Fruit fly (Drosophila melanogaster) whole organism, embryonic: ENCODE results near the gene CG13965.

ENCODE experiments used
- CG10462 ChIP-seq: fragments of 200-800 bp; sonication (Bioruptor generic); optimal IDR thresholded peaks from 2 replicates; lab custom pipeline; 2016; ENCODE audit warnings: missing biosample characterization, missing genetic modification characterization
- CG11695 ChIP-seq: fragments of 200-800 bp; sonication (Bioruptor generic); IDR thresholded peaks from 3 replicates; pipeline ENCODE4 v1.3.6; 2022; ENCODE audit warnings: missing biosample characterization, missing genetic modification characterization
- CG12104 ChIP-seq: fragments of 200-800 bp; sonication (Bioruptor generic); optimal IDR thresholded peaks from 3 replicates; lab custom pipeline; 2016; ENCODE audit warnings: missing biosample characterization, missing genetic modification characterization
- CG12744 ChIP-seq: fragments of 200-800 bp; sonication (Bioruptor generic); optimal IDR thresholded peaks from 2 replicates; lab custom pipeline; 2016; ENCODE audit warnings: missing biosample characterization, missing genetic modification characterization
- CG12769 ChIP-seq: fragments of 200-800 bp; sonication (Bioruptor generic); optimal IDR thresholded peaks from 2 replicates; lab custom pipeline; 2019; ENCODE audit warnings: missing biosample characterization, mild to moderate bottlenecking, missing genetic modification characterization, moderate library complexity
- CG14050 ChIP-seq: fragments of 200-800 bp; sonication (Bioruptor generic); IDR thresholded peaks from 3 replicates; pipeline ENCODE4 v1.3.6; 2022; ENCODE audit warnings: missing biosample characterization, missing genetic modification characterization
- CG15073 ChIP-seq: fragments of 200-800 bp; sonication (Bioruptor generic); optimal IDR thresholded peaks from 2 replicates; lab custom pipeline; 2016; ENCODE audit warnings: missing biosample characterization, missing genetic modification characterization
- CG15269 ChIP-seq: fragments of 200-800 bp; sonication (Bioruptor generic); optimal IDR thresholded peaks from 2 replicates; lab custom pipeline; 2018; ENCODE audit warnings: missing biosample characterization, mild to moderate bottlenecking, missing genetic modification characterization, moderate library complexity
- CG15479 ChIP-seq: fragments of 200-800 bp; sonication (Bioruptor generic); optimal IDR thresholded peaks from 3 replicates; lab custom pipeline; 2019; ENCODE audit warnings: missing biosample characterization, mild to moderate bottlenecking, missing genetic modification characterization, moderate library complexity
- CG16863 ChIP-seq: fragments of 200-800 bp; sonication (Bioruptor generic); optimal IDR thresholded peaks from 3 replicates; lab custom pipeline; 2016; ENCODE audit warnings: missing biosample characterization, missing genetic modification characterization
- CG17829 ChIP-seq: fragments of 200-800 bp; optimal IDR thresholded peaks from 2 replicates; lab custom pipeline; 2019; ENCODE audit warnings: missing biosample characterization, mild to moderate bottlenecking, missing genetic modification characterization, moderate library complexity
- CG3065 ChIP-seq: fragments of 200-800 bp; sonication (Bioruptor generic); optimal IDR thresholded peaks from 2 replicates; lab custom pipeline; 2016; ENCODE audit warnings: missing biosample characterization, missing genetic modification characterization
- CG31365 ChIP-seq: fragments of 200-800 bp; sonication (Bioruptor generic); optimal IDR thresholded peaks from 2 replicates; lab custom pipeline; 2018; ENCODE audit warnings: missing biosample characterization, mild to moderate bottlenecking, missing genetic modification characterization
- CG32767 ChIP-seq: fragments of 200-800 bp; sonication (Bioruptor generic); IDR thresholded peaks from 2 replicates; pipeline ENCODE4 v1.3.6; 2022; ENCODE audit warnings: missing biosample characterization, missing genetic modification characterization
- CG34422 ChIP-seq: fragments of 200-800 bp; sonication (Bioruptor generic); IDR thresholded peaks from 3 replicates; pipeline ENCODE4 v1.3.6; 2022; ENCODE audit warnings: missing biosample characterization, missing genetic modification characterization
- CG6791 ChIP-seq: fragments of 200-800 bp; sonication (Bioruptor generic); IDR thresholded peaks from 3 replicates; pipeline ENCODE4 v1.3.6; 2022; ENCODE audit warnings: missing biosample characterization, missing genetic modification characterization; ENCODE audit not compliant: partially characterized antibody
- CG7357 ChIP-seq: fragments of 200-800 bp; sonication (Bioruptor generic); IDR thresholded peaks from 3 replicates; pipeline ENCODE4 v1.3.6; 2022; ENCODE audit warnings: missing biosample characterization, missing genetic modification characterization
- CG8478 ChIP-seq: fragments of >200 bp; optimal IDR thresholded peaks from 2 replicates; lab custom pipeline; 2018
- CTCF ChIP-seq: fragments of 200-800 bp; sonication (Bioruptor generic); optimal IDR thresholded peaks from 2 replicates; lab custom pipeline; 2017; ENCODE audit warnings: missing biosample characterization, mild to moderate bottlenecking, missing genetic modification characterization, moderate library complexity
- Ets65A ChIP-seq: fragments of 200-800 bp; sonication (Bioruptor generic); peaks from one replicate; lab custom pipeline; 2016; ENCODE audit warnings: missing biosample characterization, missing genetic modification characterization
- GATAe ChIP-seq: fragments of 200-800 bp; sonication (Bioruptor generic); conservative IDR thresholded peaks from 2 replicates; pipeline ENCODE4 v1.3.6; 2022; ENCODE audit warnings: missing biosample characterization, missing genetic modification characterization
- Hand ChIP-seq: fragments of 200-800 bp; sonication (Bioruptor generic); optimal IDR thresholded peaks from 2 replicates; lab custom pipeline; 2017; ENCODE audit warnings: mild to moderate bottlenecking, missing biosample characterization, missing genetic modification reagents, missing genetic modification characterization
- HmgD ChIP-seq: fragments of 200-800 bp; sonication (Bioruptor generic); optimal IDR thresholded peaks from 3 replicates; lab custom pipeline; 2016; ENCODE audit warnings: missing biosample characterization, missing genetic modification characterization
- HmgZ ChIP-seq: fragments of 200-800 bp; sonication (Bioruptor generic); optimal IDR thresholded peaks from 2 replicates; lab custom pipeline; 2018; ENCODE audit warnings: missing biosample characterization, mild to moderate bottlenecking, missing genetic modification characterization
- Hr51 ChIP-seq, 2 experiments: fragments of 200-800 bp; sonication (Bioruptor generic); optimal IDR thresholded peaks; 2 replicates in 1 of 2; 3 replicates in 1 of 2; lab custom pipeline; 2016 to 2018; ENCODE audit warnings: missing biosample characterization in 2 of 2, missing genetic modification characterization in 2 of 2, mild to moderate bottlenecking in 1 of 2, moderate library complexity in 1 of 2
- Mes4 ChIP-seq: fragments of 200-800 bp; sonication (Bioruptor generic); optimal IDR thresholded peaks from 2 replicates; lab custom pipeline; 2016; ENCODE audit warnings: missing biosample characterization, missing genetic modification characterization
- Opbp ChIP-seq: fragments of 200-800 bp; sonication (Bioruptor generic); IDR thresholded peaks from 3 replicates; pipeline ENCODE4 v1.3.6; 2022; ENCODE audit warnings: missing biosample characterization, missing genetic modification characterization; ENCODE audit not compliant: partially characterized antibody
- Sry-δ ChIP-seq: fragments of 200-800 bp; sonication (Bioruptor generic); optimal IDR thresholded peaks from 2 replicates; lab custom pipeline; 2016; ENCODE audit warnings: missing biosample characterization, missing genetic modification characterization
- abd-A ChIP-seq: fragments of 200-800 bp; sonication (Bioruptor generic); optimal IDR thresholded peaks from 3 replicates; lab custom pipeline; 2019; ENCODE audit warnings: missing biosample characterization, mild to moderate bottlenecking, missing genetic modification characterization, moderate library complexity
- al ChIP-seq: fragments of 200-800 bp; sonication (Bioruptor generic); IDR thresholded peaks from 2 replicates; pipeline ENCODE4 v1.3.6; 2022; ENCODE audit warnings: missing biosample characterization, missing genetic modification characterization
- bsh ChIP-seq, 2 experiments: fragments of 200-800 bp; sonication (Bioruptor generic); optimal IDR thresholded peaks; 2 replicates each; lab custom pipeline; 2017 to 2018; ENCODE audit warnings: mild to moderate bottlenecking in 2 of 2, missing biosample characterization in 2 of 2, missing genetic modification characterization in 2 of 2, moderate library complexity in 1 of 2
- chn ChIP-seq: fragments of 200-800 bp; sonication (Bioruptor generic); optimal IDR thresholded peaks from 2 replicates; lab custom pipeline; 2016; ENCODE audit warnings: missing biosample characterization, missing genetic modification characterization
- crc ChIP-seq: fragments of 200-800 bp; sonication (Bioruptor generic); optimal IDR thresholded peaks from 2 replicates; lab custom pipeline; 2016; ENCODE audit warnings: missing biosample characterization, missing genetic modification characterization
- dan ChIP-seq: fragments of 200-800 bp; sonication (Bioruptor generic); IDR thresholded peaks from 2 replicates; pipeline ENCODE4 v1.3.6; 2022; ENCODE audit warnings: missing biosample characterization, missing genetic modification characterization
- dati ChIP-seq: fragments of 200-800 bp; sonication (Bioruptor generic); IDR thresholded peaks from 2 replicates; pipeline ENCODE4 v1.3.6; 2022; ENCODE audit warnings: missing biosample characterization, missing genetic modification characterization
- dimm ChIP-seq: fragments of 200-800 bp; sonication (Bioruptor generic); IDR thresholded peaks from 2 replicates; pipeline ENCODE4 v1.3.6; 2022; ENCODE audit warnings: missing biosample characterization, missing genetic modification characterization
- disco-r ChIP-seq: fragments of 200-800 bp; sonication (Bioruptor generic); optimal IDR thresholded peaks from 2 replicates; lab custom pipeline; 2016; ENCODE audit warnings: missing biosample characterization, missing genetic modification characterization
- eve ChIP-seq, 2 experiments: fragments of >200 bp; optimal IDR thresholded peaks; 2 replicates each; lab custom pipeline; 2017; ENCODE audit warnings: missing biosample characterization in 2 of 2, missing genetic modification characterization in 2 of 2
- fd64A ChIP-seq: fragments of 200-800 bp; sonication (Bioruptor generic); optimal IDR thresholded peaks from 3 replicates; lab custom pipeline; 2018; ENCODE audit warnings: missing biosample characterization, mild to moderate bottlenecking, missing genetic modification characterization
- ftz-f1 ChIP-seq: fragments of 200-800 bp; sonication (Bioruptor generic); optimal IDR thresholded peaks from 2 replicates; lab custom pipeline; 2016; ENCODE audit warnings: missing biosample characterization, missing genetic modification characterization
- gcm2 ChIP-seq: fragments of 200-800 bp; sonication (Bioruptor generic); optimal IDR thresholded peaks from 2 replicates; lab custom pipeline; 2016; ENCODE audit warnings: missing biosample characterization, missing genetic modification characterization
- hbn ChIP-seq: fragments of 200-800 bp; sonication (Bioruptor generic); IDR thresholded peaks from 2 replicates; pipeline ENCODE4 v1.3.6; 2022; ENCODE audit warnings: missing biosample characterization, missing genetic modification characterization; ENCODE audit not compliant: partially characterized antibody
- her ChIP-seq: fragments of 200-800 bp; sonication (Bioruptor generic); optimal IDR thresholded peaks from 2 replicates; lab custom pipeline; 2016; ENCODE audit warnings: missing biosample characterization, missing genetic modification characterization
- knrl ChIP-seq: fragments of 200-800 bp; sonication (Bioruptor generic); IDR thresholded peaks from 3 replicates; pipeline ENCODE4 v1.3.6; 2022; ENCODE audit warnings: missing biosample characterization, missing genetic modification characterization; ENCODE audit not compliant: partially characterized antibody
- lola ChIP-seq, 3 experiments: fragments of >200 bp in 2 of 3; fragments of 200-800 bp in 1 of 3; sonication (Bioruptor generic) in 1 of 3; optimal IDR thresholded peaks; 2 replicates each; lab custom pipeline; 2017 to 2019; ENCODE audit warnings: missing biosample characterization in 3 of 3, missing genetic modification characterization in 3 of 3, mild to moderate bottlenecking in 1 of 3, moderate library complexity in 1 of 3
- run ChIP-seq: fragments of 200-800 bp; sonication (Bioruptor generic); optimal IDR thresholded peaks from 3 replicates; lab custom pipeline; 2018; ENCODE audit warnings: missing biosample characterization, mild to moderate bottlenecking, missing genetic modification characterization
- sc ChIP-seq, 3 experiments: fragments of >200 bp in 2 of 3; fragments of 200-800 bp in 1 of 3; sonication (Bioruptor generic) in 1 of 3; optimal IDR thresholded peaks; 2 replicates in 2 of 3; 3 replicates in 1 of 3; lab custom pipeline; 2017; ENCODE audit warnings: mild to moderate bottlenecking in 1 of 3, missing biosample characterization in 1 of 3, missing genetic modification characterization in 1 of 3, missing genetic modification reagents in 1 of 3
- vfl ChIP-seq: fragments of 200-800 bp; sonication (Bioruptor generic); optimal IDR thresholded peaks from 2 replicates; lab custom pipeline; 2016; ENCODE audit warnings: missing biosample characterization, missing genetic modification characterization
- zfh1 ChIP-seq: fragments of 200-800 bp; sonication (Bioruptor generic); IDR thresholded peaks from 3 replicates; pipeline ENCODE4 v1.3.6; 2022; ENCODE audit warnings: missing biosample characterization, missing genetic modification characterization

Gene CG13965

DNA sequence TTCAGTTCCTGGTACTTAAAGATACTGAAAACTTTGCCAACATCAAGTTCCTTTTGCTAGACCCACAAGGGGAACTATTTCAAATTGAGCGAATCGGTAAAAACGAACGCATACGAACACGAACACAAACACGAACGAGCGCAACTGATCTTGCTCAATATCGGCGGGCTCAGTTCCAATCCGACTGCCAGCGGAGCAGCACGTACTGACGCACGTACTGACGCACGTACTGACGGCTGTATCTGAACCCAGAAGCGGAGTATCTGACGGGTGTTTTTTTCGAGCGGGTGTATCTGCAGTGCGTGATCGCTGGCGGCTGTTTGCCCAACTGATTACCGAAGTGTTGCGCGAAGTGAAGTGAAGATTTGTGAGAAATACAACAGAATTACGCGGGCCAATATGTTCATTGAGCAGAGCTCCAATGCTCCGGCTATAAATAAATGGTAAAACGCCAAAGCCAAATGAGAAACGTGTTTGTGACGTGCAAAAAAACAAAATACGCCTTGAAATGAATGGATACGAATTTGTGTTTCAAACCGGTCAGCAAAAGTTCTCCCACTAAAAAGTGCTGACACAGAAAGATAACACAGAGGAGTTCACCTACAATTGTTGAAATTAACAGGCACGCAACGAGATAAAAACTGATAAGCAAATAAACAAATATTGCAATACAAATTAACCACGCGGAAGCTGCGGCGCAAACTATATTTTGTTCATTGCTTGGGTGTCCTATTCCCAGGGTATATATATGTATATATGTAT lies 26.9 kb downstream of the CG13965 start (continued):
- TF ChIP-seq Sry-δ (GFP tag; lab: Kevin White, UChicago) (no peak), al (no peak), abd-A (tag; lab: Kevin White, UChicago) (peak; percentile 9), Mes4 (GFP tag; lab: Kevin White, UChicago) (peak; percentile 6), CG3065 (GFP tag; lab: Kevin White, UChicago) (no peak), chn (no peak), CG34422 (GFP tag; lab: Robert Waterston, UW) (peak; percentile 70; the same call in 2 of the 3 replicates), knrl (GFP tag; lab: Robert Waterston, UW) (no peak), gcm2 (no peak), CG11695 (GFP tag; lab: Robert Waterston, UW) (0 out of 3 replicates have a peak, but pooled peaks have one; percentile 25), CG14050 (0 out of 3 replicates have a peak, but pooled peaks have one; percentile 21), CTCF (no peak), Hand (GFP tag; lab: Kevin White, UChicago) (no peak), ftz-f1 (GFP tag; lab: Kevin White, UChicago) (peak; percentile 31), CG12769 (peak; percentile 80), bsh (GFP tag; optimal IDR thresholded peaks at IDR 0.05; lab: Kevin White, UChicago) (peak; percentile 1 to 20), Opbp (peak; percentile 60; the same call in 2 of the 3 replicates), dimm (GFP tag; lab: Robert Waterston, UW) (0 out of 2 replicates have a peak, but pooled peaks have one; percentile 14), lola (GFP tag; optimal IDR thresholded peaks at IDR 0.05; lab: Kevin White, UChicago) (no peak), CG16863 (GFP tag; lab: Kevin White, UChicago) (no peak), CG12744 (no peak), CG15479 (GFP tag; lab: Kevin White, UChicago) (peak; percentile 18), CG15073 (GFP tag; lab: Kevin White, UChicago) (no peak), crc (no peak), CG8478 (lab: Kevin White, UChicago) (no peak), GATAe (GFP tag; lab: Robert Waterston, UW) (0 out of 2 replicates have a peak, but pooled peaks have one; percentile 10), CG10462 (no peak), zfh1 (peak; percentile 46; the same call in 2 of the 3 replicates), vfl (GFP tag; lab: Kevin White, UChicago) (no peak), CG7357 (no peak), CG32767 (GFP tag; lab: Robert Waterston, UW) (peak; percentile 23; the same call in 1 of the 2 replicates), sc (optimal IDR thresholded peaks at IDR 0.05; lab: Kevin White, UChicago) (no peak), sc (GFP tag; optimal IDR thresholded peaks at IDR 0.05; lab: Kevin White, UChicago) (no peak), eve (GFP tag; optimal IDR thresholded peaks at IDR 0.05; lab: Kevin White, UChicago) (peak in 1 of 2 experiments; percentile 5), CG31365 (tag; lab: Kevin White, UChicago) (no peak), dan (GFP tag; lab: Robert Waterston, UW) (no peak), her (GFP tag; lab: Kevin White, UChicago) (peak; percentile 39), dati (GFP tag; lab: Robert Waterston, UW) (no peak), HmgZ (tag; lab: Kevin White, UChicago) (peak; percentile 70), hbn (GFP tag; lab: Robert Waterston, UW) (no peak), run (no peak), disco-r (GFP tag; lab: Kevin White, UChicago) (no peak), CG17829 (peak; percentile 45), CG12104 (GFP tag; lab: Kevin White, UChicago) (no peak), fd64A (no peak), Hr51 (GFP tag; optimal IDR thresholded peaks at IDR 0.05; lab: Kevin White, UChicago) (no peak), CG6791 (peak; percentile 77), Ets65A (GFP tag; lab: Kevin White, UChicago) (no peak), CG15269 (tag; lab: Kevin White, UChicago) (peak; percentile 49), HmgD (GFP tag; lab: Kevin White, UChicago) (no peak)
